Fruit fly (Drosophila melanogaster) whole organism, embryonic: ENCODE measurements around the gene CG2247.

Experiments
- CG10543 ChIP-seq: fragments of 200-800 bp; sonication (Bioruptor generic); optimal IDR thresholded peaks from 3 replicates; lab custom pipeline; 2017; ENCODE audit warnings: missing biosample characterization, mild to moderate bottlenecking, missing genetic modification characterization, moderate library complexity
- CG12071 ChIP-seq: fragments of 200-800 bp; sonication (Bioruptor generic); optimal IDR thresholded peaks from 3 replicates; lab custom pipeline; 2018; ENCODE audit warnings: missing biosample characterization, mild to moderate bottlenecking, missing genetic modification characterization
- CG12104 ChIP-seq: fragments of 200-800 bp; sonication (Bioruptor generic); optimal IDR thresholded peaks from 3 replicates; lab custom pipeline; 2016; ENCODE audit warnings: missing biosample characterization, missing genetic modification characterization
- CG14050 ChIP-seq: fragments of 200-800 bp; sonication (Bioruptor generic); IDR thresholded peaks from 3 replicates; pipeline ENCODE4 v1.3.6; 2022; ENCODE audit warnings: missing biosample characterization, missing genetic modification characterization
- CG15073 ChIP-seq: fragments of 200-800 bp; sonication (Bioruptor generic); optimal IDR thresholded peaks from 2 replicates; lab custom pipeline; 2016; ENCODE audit warnings: missing biosample characterization, missing genetic modification characterization
- CG17912 ChIP-seq: fragments of 200-800 bp; sonication (Bioruptor generic); optimal IDR thresholded peaks from 2 replicates; lab custom pipeline; 2018; ENCODE audit warnings: missing biosample characterization, mild to moderate bottlenecking, missing genetic modification characterization
- CG18619 ChIP-seq: fragments of 200-800 bp; sonication (Bioruptor generic); optimal IDR thresholded peaks from 3 replicates; lab custom pipeline; 2017; ENCODE audit warnings: missing biosample characterization, mild to moderate bottlenecking, missing genetic modification characterization
- CG30020 ChIP-seq: fragments of 200-800 bp; optimal IDR thresholded peaks from 2 replicates; lab custom pipeline; 2019; ENCODE audit warnings: missing biosample characterization, mild to moderate bottlenecking, missing genetic modification characterization, moderate library complexity
- CG34376 ChIP-seq: fragments of 200-800 bp; sonication (Bioruptor generic); optimal IDR thresholded peaks from 2 replicates; lab custom pipeline; 2018; ENCODE audit warnings: missing biosample characterization, mild to moderate bottlenecking, missing genetic modification characterization
- CG4282 ChIP-seq: fragments of 200-800 bp; sonication (Bioruptor generic); optimal IDR thresholded peaks from 2 replicates; lab custom pipeline; 2016; ENCODE audit warnings: missing biosample characterization, missing genetic modification characterization
- CG7928 ChIP-seq: fragments of 200-800 bp; sonication (Bioruptor generic); optimal IDR thresholded peaks from 2 replicates; lab custom pipeline; 2017; ENCODE audit warnings: missing biosample characterization, mild to moderate bottlenecking, missing genetic modification characterization
- CG9609 ChIP-seq: fragments of 200-800 bp; sonication (Bioruptor generic); optimal IDR thresholded peaks from 3 replicates; lab custom pipeline; 2016; ENCODE audit warnings: missing biosample characterization, missing genetic modification characterization
- CG9876 ChIP-seq: fragments of 200-800 bp; sonication (Bioruptor generic); optimal IDR thresholded peaks from 2 replicates; lab custom pipeline; 2016; ENCODE audit warnings: missing biosample characterization, missing genetic modification characterization
- Chrac-16 ChIP-seq: fragments of 200-800 bp; sonication (Bioruptor generic); optimal IDR thresholded peaks from 3 replicates; lab custom pipeline; 2016; ENCODE audit warnings: missing biosample characterization, missing genetic modification characterization
- CrebB ChIP-seq: fragments of 200-800 bp; sonication (Bioruptor generic); optimal IDR thresholded peaks from 3 replicates; lab custom pipeline; 2018; ENCODE audit warnings: missing biosample characterization, mild to moderate bottlenecking, missing genetic modification characterization
- GATAe ChIP-seq: fragments of 200-800 bp; sonication (Bioruptor generic); conservative IDR thresholded peaks from 2 replicates; pipeline ENCODE4 v1.3.6; 2022; ENCODE audit warnings: missing biosample characterization, missing genetic modification characterization
- Hmr ChIP-seq: fragments of 200-800 bp; sonication (Bioruptor generic); optimal IDR thresholded peaks from 3 replicates; lab custom pipeline; 2017; ENCODE audit warnings: mild to moderate bottlenecking, missing biosample characterization, missing genetic modification reagents, missing genetic modification characterization
- Jarid2 ChIP-seq: fragments of 200-800 bp; sonication (Bioruptor generic); optimal IDR thresholded peaks from 3 replicates; lab custom pipeline; 2017; ENCODE audit warnings: mild to moderate bottlenecking, missing biosample characterization, missing genetic modification reagents, missing genetic modification characterization
- Rfx ChIP-seq: fragments of 200-800 bp; sonication (Bioruptor generic); IDR thresholded peaks from 2 replicates; pipeline ENCODE4 v1.3.6; 2022; ENCODE audit warnings: missing biosample characterization, missing genetic modification characterization
- Scr ChIP-seq: fragments of 200-800 bp; sonication (Bioruptor generic); IDR thresholded peaks from 2 replicates; pipeline ENCODE4 v1.3.6; 2022; ENCODE audit warnings: missing biosample characterization, missing genetic modification characterization; ENCODE audit not compliant: partially characterized antibody
- ase ChIP-seq: fragments of 200-800 bp; sonication (Bioruptor generic); IDR thresholded peaks from 3 replicates; pipeline ENCODE4 v1.3.6; 2022; ENCODE audit warnings: missing biosample characterization, missing genetic modification characterization
- bcd ChIP-seq: fragments of 200-800 bp; sonication (Bioruptor generic); optimal IDR thresholded peaks from 2 replicates; lab custom pipeline; 2017; ENCODE audit warnings: missing biosample characterization, mild to moderate bottlenecking, missing genetic modification characterization
- chinmo ChIP-seq: fragments of 200-800 bp; sonication (Bioruptor generic); IDR thresholded peaks from 4 replicates; pipeline ENCODE4 v1.3.6; 2022; ENCODE audit warnings: missing biosample characterization, missing genetic modification characterization; ENCODE audit not compliant: partially characterized antibody
- ems ChIP-seq: fragments of 200-800 bp; sonication (Bioruptor generic); optimal IDR thresholded peaks from 3 replicates; lab custom pipeline; 2016; ENCODE audit warnings: missing biosample characterization, missing genetic modification characterization
- ewg ChIP-seq: fragments of 200-800 bp; sonication (Bioruptor generic); optimal IDR thresholded peaks from 3 replicates; lab custom pipeline; 2017; ENCODE audit warnings: mild to moderate bottlenecking, missing biosample characterization, missing genetic modification reagents, missing genetic modification characterization
- exex ChIP-seq: fragments of 200-800 bp; sonication (Bioruptor generic); optimal IDR thresholded peaks from 4 replicates; lab custom pipeline; 2018; ENCODE audit warnings: missing biosample characterization, mild to moderate bottlenecking, missing genetic modification characterization, moderate library complexity
- ftz-f1 ChIP-seq: fragments of 200-800 bp; sonication (Bioruptor generic); optimal IDR thresholded peaks from 2 replicates; lab custom pipeline; 2016; ENCODE audit warnings: missing biosample characterization, missing genetic modification characterization
- gcm ChIP-seq: fragments of 200-800 bp; sonication (Bioruptor generic); optimal IDR thresholded peaks from 2 replicates; lab custom pipeline; 2019; ENCODE audit warnings: missing biosample characterization, mild to moderate bottlenecking, missing genetic modification characterization, moderate library complexity
- gcm2 ChIP-seq: fragments of 200-800 bp; sonication (Bioruptor generic); optimal IDR thresholded peaks from 2 replicates; lab custom pipeline; 2016; ENCODE audit warnings: missing biosample characterization, missing genetic modification characterization
- hbn ChIP-seq: fragments of 200-800 bp; sonication (Bioruptor generic); IDR thresholded peaks from 2 replicates; pipeline ENCODE4 v1.3.6; 2022; ENCODE audit warnings: missing biosample characterization, missing genetic modification characterization; ENCODE audit not compliant: partially characterized antibody
- ken ChIP-seq: fragments of 200-800 bp; sonication (Bioruptor generic); IDR thresholded peaks from 3 replicates; pipeline ENCODE4 v1.3.6; 2022; ENCODE audit warnings: missing biosample characterization, missing genetic modification characterization
- lab ChIP-seq: fragments of 200-800 bp; sonication (Bioruptor generic); optimal IDR thresholded peaks from 3 replicates; lab custom pipeline; 2017; ENCODE audit warnings: missing biosample characterization, missing genetic modification characterization, mild to moderate bottlenecking, moderate library complexity, missing genetic modification reagents
- mam ChIP-seq: fragments of 200-800 bp; sonication (Bioruptor generic); optimal IDR thresholded peaks from 3 replicates; lab custom pipeline; 2016; ENCODE audit warnings: missing biosample characterization, missing genetic modification characterization
- mirr ChIP-seq: fragments of 200-800 bp; sonication (Bioruptor generic); optimal IDR thresholded peaks from 3 replicates; lab custom pipeline; 2018; ENCODE audit warnings: missing biosample characterization, mild to moderate bottlenecking, missing genetic modification characterization
- pita ChIP-seq: fragments of 200-800 bp; sonication (Bioruptor generic); optimal IDR thresholded peaks from 2 replicates; lab custom pipeline; 2017; ENCODE audit warnings: missing biosample characterization, mild to moderate bottlenecking, missing genetic modification characterization
- ranshi ChIP-seq: fragments of 200-800 bp; sonication (Bioruptor generic); IDR thresholded peaks from 2 replicates; pipeline ENCODE4 v1.3.6; 2022; ENCODE audit warnings: missing biosample characterization, missing genetic modification characterization
- sd ChIP-seq: fragments of 200-800 bp; sonication (Bioruptor generic); optimal IDR thresholded peaks from 3 replicates; lab custom pipeline; 2018; ENCODE audit warnings: missing biosample characterization, mild to moderate bottlenecking, missing genetic modification characterization, moderate library complexity
- sens ChIP-seq: fragments of 200-800 bp; sonication (Bioruptor generic); peaks from one replicate; lab custom pipeline; 2016; ENCODE audit warnings: missing biosample characterization, missing genetic modification characterization
- sob ChIP-seq: fragments of 200-800 bp; sonication (Bioruptor generic); IDR thresholded peaks from 2 replicates; pipeline ENCODE4 v1.3.6; 2022; ENCODE audit warnings: missing biosample characterization, missing genetic modification characterization
- ssp ChIP-seq: fragments of 200-800 bp; sonication (Bioruptor generic); IDR thresholded peaks from 2 replicates; pipeline ENCODE4 v1.3.6; 2022; ENCODE audit warnings: missing biosample characterization, missing genetic modification characterization
- sug ChIP-seq: fragments of 200-800 bp; optimal IDR thresholded peaks from 2 replicates; lab custom pipeline; 2019; ENCODE audit warnings: missing biosample characterization, mild to moderate bottlenecking, missing genetic modification characterization, moderate library complexity
- trh ChIP-seq: fragments of 200-800 bp; sonication (Bioruptor generic); optimal IDR thresholded peaks from 2 replicates; lab custom pipeline; 2016; ENCODE audit warnings: missing biosample characterization, missing genetic modification characterization

Gene CG2247

dm6 chrX:11620527-11620926 is 9.1 kb upstream of the CG2247 start (continued):
- TF ChIP-seq exex (tag; lab: Kevin White, UChicago) (peak; percentile 52), gcm2 (GFP tag; lab: Kevin White, UChicago) (no peak), CG10543 (GFP tag; lab: Kevin White, UChicago) (peak; percentile 35), hbn (GFP tag; lab: Robert Waterston, UW) (no peak), ssp (no peak), ken (GFP tag; lab: Robert Waterston, UW) (no peak), GATAe (peak; percentile 77), trh (GFP tag; lab: Kevin White, UChicago) (no peak), CG18619 (GFP tag; lab: Kevin White, UChicago) (no peak), ranshi (no peak), sug (tag; lab: Kevin White, UChicago) (peak; percentile 50), CG4282 (GFP tag; lab: Kevin White, UChicago) (no peak), CG7928 (GFP tag; lab: Kevin White, UChicago) (no peak), sens (GFP tag; lab: Kevin White, UChicago) (no peak), CG9876 (GFP tag; lab: Kevin White, UChicago) (no peak), ftz-f1 (GFP tag; lab: Kevin White, UChicago) (peak; percentile 85), CG12071 (GFP tag; lab: Kevin White, UChicago) (no peak), bcd (GFP tag; lab: Kevin White, UChicago) (no peak), ems (GFP tag; lab: Kevin White, UChicago) (no peak), ase (GFP tag; lab: Robert Waterston, UW) (no peak), CG9609 (GFP tag; lab: Kevin White, UChicago) (no peak), Scr (GFP tag; lab: Robert Waterston, UW) (no peak), CG17912 (GFP tag; lab: Kevin White, UChicago) (no peak), CG14050 (GFP tag; lab: Robert Waterston, UW) (no peak), sob (GFP tag; lab: Robert Waterston, UW) (no peak), pita (GFP tag; lab: Kevin White, UChicago) (no peak), CG30020 (tag; lab: Kevin White, UChicago) (no peak), ewg (GFP tag; lab: Kevin White, UChicago) (no peak), Hmr (no peak), mam (GFP tag; lab: Kevin White, UChicago) (no peak), Rfx (peak; percentile 18; the same call in 1 of the 2 replicates), Jarid2 (no peak), CG12104 (GFP tag; lab: Kevin White, UChicago) (no peak), CG34376 (GFP tag; lab: Kevin White, UChicago) (peak; percentile 90), chinmo (GFP tag; lab: Robert Waterston, UW) (0 out of 4 replicates have a peak, but pooled peaks have one; percentile 49), gcm (GFP tag; lab: Kevin White, UChicago) (no peak), CG15073 (no peak), CrebB (tag; lab: Kevin White, UChicago) (no peak), sd (tag; lab: Kevin White, UChicago) (peak; percentile 88), Chrac-16 (no peak), lab (peak; percentile 17), mirr (GFP tag; lab: Kevin White, UChicago) (peak; percentile 66)
